Fruit fly (Drosophila melanogaster) whole organism, prepupa: Measurements from ENCODE around the gene Lsd-1.

Source experiments
- CG11294 ChIP-seq: fragments of 200-800 bp; sonication (Bioruptor generic); IDR thresholded peaks from 2 replicates; pipeline ENCODE4 v1.3.6; 2022; ENCODE audit warnings: missing biosample characterization, missing genetic modification characterization
- CG11762 ChIP-seq: fragments of 200-800 bp; sonication (Bioruptor generic); optimal IDR thresholded peaks from 3 replicates; lab custom pipeline; 2016; ENCODE audit warnings: missing biosample characterization, missing genetic modification characterization; ENCODE audit not compliant: insufficient read depth
- CG15336 ChIP-seq: fragments of 200-800 bp; sonication (Bioruptor generic); IDR thresholded peaks from 2 replicates; pipeline ENCODE4 v1.3.6; 2022; ENCODE audit warnings: missing biosample characterization, missing genetic modification characterization
- CG1621 ChIP-seq: fragments of 200-800 bp; sonication (Bioruptor generic); optimal IDR thresholded peaks from 3 replicates; lab custom pipeline; 2018; ENCODE audit warnings: missing biosample characterization, mild to moderate bottlenecking, missing genetic modification characterization
- CG16779 ChIP-seq: fragments of 200-800 bp; sonication (Bioruptor generic); optimal IDR thresholded peaks from 3 replicates; lab custom pipeline; 2017; ENCODE audit warnings: missing biosample characterization, mild to moderate bottlenecking, missing genetic modification characterization
- CG3032 ChIP-seq: fragments of 200-800 bp; optimal IDR thresholded peaks from 2 replicates; lab custom pipeline; 2019; ENCODE audit warnings: missing biosample characterization, mild to moderate bottlenecking, missing genetic modification characterization, moderate library complexity
- CG31627 ChIP-seq: fragments of 200-800 bp; sonication (Bioruptor generic); optimal IDR thresholded peaks from 3 replicates; lab custom pipeline; 2016; ENCODE audit warnings: missing biosample characterization, missing genetic modification characterization
- CG3919 ChIP-seq: fragments of 200-800 bp; sonication (Bioruptor generic); optimal IDR thresholded peaks from 3 replicates; lab custom pipeline; 2016; ENCODE audit warnings: missing biosample characterization, missing genetic modification characterization
- CG4318 ChIP-seq: fragments of 200-800 bp; sonication (Bioruptor generic); optimal IDR thresholded peaks from 3 replicates; lab custom pipeline; 2017; ENCODE audit warnings: missing biosample characterization, mild to moderate bottlenecking, missing genetic modification characterization
- CG6163 ChIP-seq: fragments of 200-800 bp; sonication (Bioruptor generic); IDR thresholded peaks from 3 replicates; pipeline ENCODE4 v1.3.6; 2022; ENCODE audit warnings: missing biosample characterization, missing genetic modification characterization
- CG6276 ChIP-seq: fragments of 200-800 bp; sonication (Bioruptor generic); optimal IDR thresholded peaks from 2 replicates; lab custom pipeline; 2017; ENCODE audit warnings: missing biosample characterization, mild to moderate bottlenecking, missing genetic modification characterization
- CG6808 ChIP-seq: fragments of 200-800 bp; sonication (Bioruptor generic); optimal IDR thresholded peaks from 3 replicates; lab custom pipeline; 2017; ENCODE audit warnings: missing biosample characterization, missing genetic modification characterization, mild to moderate bottlenecking, moderate library complexity, missing genetic modification reagents
- CG6854 ChIP-seq: fragments of 200-800 bp; sonication (Bioruptor generic); optimal IDR thresholded peaks from 2 replicates; lab custom pipeline; 2017; ENCODE audit warnings: missing biosample characterization, mild to moderate bottlenecking, missing genetic modification characterization
- CG7368 ChIP-seq: fragments of 200-800 bp; sonication (Bioruptor generic); optimal IDR thresholded peaks from 3 replicates; lab custom pipeline; 2016; ENCODE audit warnings: missing biosample characterization, missing genetic modification characterization
- CG8119 ChIP-seq: fragments of 200-800 bp; sonication (Bioruptor generic); IDR thresholded peaks from 3 replicates; pipeline ENCODE4 v1.3.6; 2022; ENCODE audit warnings: missing biosample characterization, missing genetic modification characterization
- CG8319 ChIP-seq: fragments of 200-800 bp; sonication (Bioruptor generic); optimal IDR thresholded peaks from 3 replicates; lab custom pipeline; 2016; ENCODE audit warnings: missing biosample characterization, missing genetic modification characterization
- Eip75B ChIP-seq: fragments of 200-800 bp; sonication (Bioruptor generic); optimal IDR thresholded peaks from 3 replicates; lab custom pipeline; 2016; ENCODE audit warnings: missing biosample characterization, missing genetic modification characterization
- Eip78C ChIP-seq: fragments of 200-800 bp; sonication (Bioruptor generic); peaks from one replicate; lab custom pipeline; 2016; ENCODE audit warnings: missing biosample characterization, missing genetic modification characterization
- Eip93F ChIP-seq: fragments of 200-800 bp; sonication (Bioruptor generic); optimal IDR thresholded peaks from 2 replicates; lab custom pipeline; 2016; ENCODE audit warnings: missing biosample characterization, mild to moderate bottlenecking, missing genetic modification characterization
- Ets21C ChIP-seq: fragments of 200-800 bp; sonication (Bioruptor generic); optimal IDR thresholded peaks from 3 replicates; lab custom pipeline; 2016; ENCODE audit warnings: missing biosample characterization, missing genetic modification characterization
- Ets96B ChIP-seq: fragments of 200-800 bp; optimal IDR thresholded peaks from 2 replicates; lab custom pipeline; 2019; ENCODE audit warnings: missing biosample characterization, mild to moderate bottlenecking, missing genetic modification characterization, moderate library complexity
- Hr4 ChIP-seq: fragments of 200-800 bp; sonication (Bioruptor generic); optimal IDR thresholded peaks from 3 replicates; lab custom pipeline; 2016; ENCODE audit warnings: missing biosample characterization, missing genetic modification characterization
- Lpt ChIP-seq: fragments of 200-800 bp; sonication (Bioruptor generic); optimal IDR thresholded peaks from 3 replicates; lab custom pipeline; 2016; ENCODE audit warnings: missing biosample characterization, missing genetic modification characterization
- Met ChIP-seq: fragments of 200-800 bp; sonication (Bioruptor generic); optimal IDR thresholded peaks from 3 replicates; lab custom pipeline; 2016; ENCODE audit warnings: missing biosample characterization, missing genetic modification characterization
- OdsH ChIP-seq: fragments of 200-800 bp; sonication (Bioruptor generic); optimal IDR thresholded peaks from 3 replicates; lab custom pipeline; 2016; ENCODE audit warnings: missing biosample characterization, missing genetic modification characterization
- Sox102F ChIP-seq: fragments of 200-800 bp; sonication (Bioruptor generic); optimal IDR thresholded peaks from 2 replicates; lab custom pipeline; 2016; ENCODE audit warnings: missing biosample characterization, mild to moderate bottlenecking, missing genetic modification characterization
- Sox14 ChIP-seq: fragments of 200-800 bp; sonication (Bioruptor generic); optimal IDR thresholded peaks from 3 replicates; lab custom pipeline; 2016; ENCODE audit warnings: missing biosample characterization, missing genetic modification characterization
- achi ChIP-seq: fragments of 200-800 bp; sonication (Bioruptor generic); optimal IDR thresholded peaks from 3 replicates; lab custom pipeline; 2016; ENCODE audit warnings: missing biosample characterization, missing genetic modification characterization
- acj6 ChIP-seq: fragments of 200-800 bp; sonication (Bioruptor generic); optimal IDR thresholded peaks from 3 replicates; lab custom pipeline; 2016; ENCODE audit warnings: missing biosample characterization, missing genetic modification characterization
- cyc ChIP-seq: fragments of 200-800 bp; sonication (Bioruptor generic); optimal IDR thresholded peaks from 3 replicates; lab custom pipeline; 2016; ENCODE audit warnings: missing biosample characterization, missing genetic modification characterization
- dac ChIP-seq: fragments of 200-800 bp; sonication (Bioruptor generic); optimal IDR thresholded peaks from 2 replicates; lab custom pipeline; 2017; ENCODE audit warnings: missing biosample characterization, mild to moderate bottlenecking, missing genetic modification characterization
- eg ChIP-seq: fragments of 200-800 bp; sonication (Bioruptor generic); IDR thresholded peaks from 3 replicates; pipeline ENCODE4 v1.3.6; 2022; ENCODE audit warnings: missing biosample characterization, missing genetic modification characterization
- esn ChIP-seq: fragments of 200-800 bp; sonication (Bioruptor generic); optimal IDR thresholded peaks from 2 replicates; lab custom pipeline; 2016; ENCODE audit warnings: missing biosample characterization, mild to moderate bottlenecking, missing genetic modification characterization, moderate library complexity
- fd59A ChIP-seq: fragments of 200-800 bp; sonication (Bioruptor generic); optimal IDR thresholded peaks from 2 replicates; lab custom pipeline; 2017; ENCODE audit warnings: missing biosample characterization, mild to moderate bottlenecking, missing genetic modification characterization, missing genetic modification reagents
- fkh ChIP-seq: fragments of 200-800 bp; sonication (Bioruptor generic); optimal IDR thresholded peaks from 3 replicates; lab custom pipeline; 2017; ENCODE audit warnings: missing biosample characterization, mild to moderate bottlenecking, missing genetic modification characterization, moderate library complexity
- lz ChIP-seq: fragments of 200-800 bp; sonication (Bioruptor generic); optimal IDR thresholded peaks from 3 replicates; lab custom pipeline; 2016; ENCODE audit warnings: missing biosample characterization, missing genetic modification characterization
- net ChIP-seq: fragments of 200-800 bp; sonication (Bioruptor generic); optimal IDR thresholded peaks from 3 replicates; lab custom pipeline; 2016; ENCODE audit warnings: missing biosample characterization, missing genetic modification characterization
- salr ChIP-seq, 2 experiments: fragments of 200-800 bp; sonication (Bioruptor generic); optimal IDR thresholded peaks; 3 replicates each; lab custom pipeline; 2016 to 2018; ENCODE audit warnings: missing biosample characterization in 2 of 2, missing genetic modification characterization in 2 of 2, mild to moderate bottlenecking in 1 of 2
- ss ChIP-seq, 2 experiments: fragments of 200-800 bp; sonication (Bioruptor generic); optimal IDR thresholded peaks; 2 replicates in 1 of 2; 3 replicates in 1 of 2; lab custom pipeline; 2017 to 2018; ENCODE audit warnings: mild to moderate bottlenecking in 2 of 2, missing biosample characterization in 2 of 2, missing genetic modification characterization in 2 of 2, moderate library complexity in 1 of 2
- svp ChIP-seq: fragments of 200-800 bp; sonication (Bioruptor generic); peaks from one replicate; lab custom pipeline; 2016; ENCODE audit warnings: missing biosample characterization, missing genetic modification characterization
- topi ChIP-seq: fragments of 200-800 bp; sonication (Bioruptor generic); optimal IDR thresholded peaks from 3 replicates; lab custom pipeline; 2016; ENCODE audit warnings: missing biosample characterization, missing genetic modification characterization

The Lsd-1 gene

DNA sequence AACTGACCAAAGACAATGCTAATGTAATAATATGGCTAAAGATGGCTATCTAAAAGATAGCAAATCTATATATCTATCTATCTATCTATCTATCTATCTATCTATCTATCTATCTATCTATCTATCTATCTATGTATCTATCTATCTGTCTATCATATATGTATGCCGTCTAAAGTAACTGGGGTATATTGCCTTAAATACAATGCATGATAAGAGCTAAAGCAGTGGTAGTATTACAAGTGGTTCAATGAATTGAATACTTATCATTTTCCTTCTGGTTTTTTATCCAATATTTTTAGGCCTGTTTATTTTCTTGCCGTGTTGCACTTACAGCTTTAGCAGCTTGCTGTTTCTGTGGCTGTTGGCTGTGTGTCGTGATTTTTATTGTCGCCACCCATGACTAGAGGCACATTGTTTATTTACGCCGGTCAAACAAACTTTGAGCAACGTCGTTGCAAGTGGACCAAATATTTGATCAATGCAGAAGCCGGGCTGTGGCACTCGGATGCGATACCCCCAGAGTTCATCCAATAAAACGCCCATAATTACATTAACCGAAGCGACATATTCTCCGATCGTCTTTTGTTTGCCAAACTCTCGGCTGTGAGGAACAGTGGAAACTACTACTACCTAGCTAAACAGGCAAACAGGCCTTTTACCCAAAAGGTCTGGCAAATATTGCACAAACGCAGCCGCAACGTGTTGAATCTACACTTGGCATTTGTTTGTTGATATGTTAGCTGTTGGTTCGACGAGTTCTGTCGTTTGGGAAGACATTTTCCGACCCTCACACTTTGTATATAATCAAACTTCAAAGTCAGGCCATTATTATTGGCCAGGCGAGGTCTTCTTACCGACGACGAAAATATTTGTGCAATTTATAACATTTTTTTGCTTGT lies 25.7 kb upstream of the Lsd-1 start (continued):
- TF ChIP-seq CG6808 (GFP tag; lab: Kevin White, UChicago) (peak; percentile 55), Eip78C (peak; percentile 61), OdsH (GFP tag; lab: Kevin White, UChicago) (peak; percentile 33), Hr4 (GFP tag; lab: Kevin White, UChicago) (peak; percentile 73), CG3919 (GFP tag; lab: Kevin White, UChicago) (peak; percentile 17), Ets21C (GFP tag; lab: Kevin White, UChicago) (no peak), CG6276 (GFP tag; lab: Kevin White, UChicago) (peak; percentile 47), Sox14 (GFP tag; lab: Kevin White, UChicago) (peak; percentile 11), fd59A (GFP tag; lab: Kevin White, UChicago) (no peak), CG8119 (no peak), Ets96B (tag; lab: Kevin White, UChicago) (peak; percentile 28), topi (GFP tag; lab: Kevin White, UChicago) (no peak), Eip75B (no peak), CG11762 (peak; percentile 12), CG7368 (GFP tag; lab: Kevin White, UChicago) (no peak), Met (GFP tag; lab: Kevin White, UChicago) (no peak), CG16779 (tag; lab: Kevin White, UChicago) (no peak), acj6 (GFP tag; lab: Kevin White, UChicago) (peak; percentile 25), fkh (GFP tag; lab: Kevin White, UChicago) (peak; percentile 72), ss (GFP tag; optimal IDR thresholded peaks at IDR 0.05; lab: Kevin White, UChicago) (peak in 1 of 2 experiments; percentile 50), eg (GFP tag; lab: Robert Waterston, UW) (no peak; the same call in 2 of the 3 replicates), dac (GFP tag; lab: Kevin White, UChicago) (peak; percentile 1), Lpt (GFP tag; lab: Kevin White, UChicago) (no peak), CG1621 (no peak)
- TF ChIP-seq, all 60 proteins: peak for 25

DNA sequence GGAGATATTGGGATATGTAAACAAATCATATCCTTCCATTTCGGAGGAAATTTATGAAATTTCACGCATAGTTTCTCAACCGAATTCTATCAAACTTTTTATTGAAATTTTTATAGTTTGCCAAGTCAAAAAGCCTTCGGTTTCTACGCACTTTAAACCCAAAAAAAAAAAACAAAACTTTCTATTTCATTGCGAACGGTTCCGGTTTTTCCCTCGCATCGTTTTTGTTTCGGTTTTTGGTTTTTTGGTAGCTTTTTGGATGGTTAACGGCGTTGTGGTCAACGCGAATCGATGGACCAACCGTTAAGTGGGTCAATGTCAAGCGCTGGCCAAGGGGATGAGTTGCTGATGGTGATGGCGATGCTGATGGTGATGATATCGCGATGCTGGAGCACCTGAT lies 22.7 kb upstream of the Lsd-1 start:
- TF ChIP-seq cyc (no peak), CG8319 (GFP tag; lab: Kevin White, UChicago) (no peak), CG7368 (GFP tag; lab: Kevin White, UChicago) (no peak), net (GFP tag; lab: Kevin White, UChicago) (no peak), CG11294 (GFP tag; lab: Robert Waterston, UW) (no peak), salr (GFP tag; optimal IDR thresholded peaks at IDR 0.05; lab: Kevin White, UChicago) (no peak)
- TF ChIP-seq, all 60 proteins: peak for 0

DNA sequence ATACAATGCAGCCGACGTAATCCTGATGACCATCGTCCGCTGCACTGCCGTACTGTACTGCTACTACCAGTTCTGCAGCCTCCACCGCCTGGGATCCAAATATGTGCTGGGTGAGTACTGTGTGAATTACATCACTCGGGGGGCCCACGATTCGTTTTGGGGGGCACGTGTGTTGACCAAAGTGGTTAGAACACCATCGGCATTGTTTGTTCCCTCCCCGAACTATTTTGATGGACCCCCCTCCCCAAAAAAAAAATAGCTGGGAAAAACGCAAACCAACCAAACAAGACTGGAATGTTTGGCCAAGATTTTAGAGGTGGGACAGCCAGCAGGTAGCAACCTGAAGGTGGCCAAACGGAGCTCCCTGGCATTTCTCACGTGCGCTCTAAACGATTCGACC lies 16.2 kb upstream of the Lsd-1 start:
- TF ChIP-seq fkh (GFP tag; lab: Kevin White, UChicago) (peak; percentile 74), Eip75B (no peak)

DNA sequence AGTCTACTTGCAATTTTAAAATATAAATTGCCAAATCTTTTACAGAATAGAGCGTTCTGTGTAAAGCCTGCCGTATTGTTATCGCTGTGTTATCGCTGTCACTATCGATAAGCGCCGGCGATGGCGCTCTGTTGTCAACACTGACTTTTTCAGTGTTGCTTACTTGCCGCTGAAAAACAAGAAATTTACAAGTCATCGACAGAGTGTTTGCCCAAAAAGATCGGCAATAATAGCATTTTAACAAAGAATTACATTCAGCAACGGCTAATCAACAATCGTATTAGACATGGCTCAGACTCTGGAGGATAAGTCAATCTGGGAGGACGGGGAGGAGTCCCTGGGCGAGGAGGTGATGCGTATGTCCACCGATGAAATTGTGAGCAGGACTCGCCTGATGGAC lies 10.9 kb upstream of the Lsd-1 start, which contains the start of the genes RanBP3 and Rpt5:
Gene RanBP3 (minus strand): TSS at position 107 of the 400 bp plus-strand sequence.
Gene Rpt5 (plus strand): TSS at position 149 of the 400 bp plus-strand sequence.
- TF ChIP-seq CG1621 (peak; percentile 18), svp (GFP tag; lab: Kevin White, UChicago) (no peak), eg (GFP tag; lab: Robert Waterston, UW) (peak; percentile 35; the same call in 1 of the 3 replicates), acj6 (GFP tag; lab: Kevin White, UChicago) (no peak), CG6163 (GFP tag; lab: Robert Waterston, UW) (peak; percentile 16; the same call in 1 of the 3 replicates), CG3032 (tag; lab: Kevin White, UChicago) (peak; percentile 12), Lpt (GFP tag; lab: Kevin White, UChicago) (no peak), Sox14 (GFP tag; lab: Kevin White, UChicago) (peak; percentile 78), achi (no peak), cyc (peak; percentile 65), CG15336 (no peak), CG4318 (GFP tag; lab: Kevin White, UChicago) (no peak), Ets96B (tag; lab: Kevin White, UChicago) (no peak), Eip93F (GFP tag; lab: Kevin White, UChicago) (no peak), CG3919 (GFP tag; lab: Kevin White, UChicago) (no peak), CG6854 (GFP tag; lab: Kevin White, UChicago) (peak; percentile 50), topi (GFP tag; lab: Kevin White, UChicago) (peak; percentile 69), CG31627 (GFP tag; lab: Kevin White, UChicago) (peak; percentile 66), CG8319 (GFP tag; lab: Kevin White, UChicago) (no peak), lz (GFP tag; lab: Kevin White, UChicago) (peak; percentile 62), CG7368 (GFP tag; lab: Kevin White, UChicago) (no peak), esn (peak; percentile 77), Sox102F (GFP tag; lab: Kevin White, UChicago) (no peak)
- TF ChIP-seq, all 60 proteins: peak for 11
